Fruit fly (Drosophila melanogaster) S2 (cell line): ENCODE measurements around the gene Ptp69D.

Experiments
- CG8478 ChIP-seq: fragments of >200 bp; optimal IDR thresholded peaks from 2 replicates; lab custom pipeline; 2018
- CTCF ChIP-seq, 2 experiments: fragments of >200 bp; optimal IDR thresholded peaks; 2 replicates each; lab custom pipeline; 2018

- TF ChIP-seq CG8478 (lab: Kevin White, UChicago), result no peak
- TF ChIP-seq CTCF (optimal IDR thresholded peaks at IDR 0.05; lab: Kevin White, UChicago), result no peak
Observed at dm6 chr3L:12725749-12726148, 9.0 kb upstream of the Ptp69D start.
